Fruit fly (Drosophila melanogaster) whole organism, prepupa: ENCODE measurements around the gene htk.
A peak's percentile ranks its signal among the peaks of the same experiment; 100 is the strongest.

Experiments used
- Blimp-1 ChIP-seq: fragments of 200-800 bp; sonication (Bioruptor generic); optimal IDR thresholded peaks from 3 replicates; lab custom pipeline; 2017; ENCODE audit warnings: missing biosample characterization, missing genetic modification characterization, mild to moderate bottlenecking, moderate library complexity, missing genetic modification reagents
- CG10631 ChIP-seq: fragments of 200-800 bp; sonication (Bioruptor generic); optimal IDR thresholded peaks from 2 replicates; lab custom pipeline; 2016; ENCODE audit warnings: missing biosample characterization, missing genetic modification characterization
- CG10669 ChIP-seq: fragments of 200-800 bp; sonication (Bioruptor generic); optimal IDR thresholded peaks from 3 replicates; lab custom pipeline; 2018; ENCODE audit warnings: missing biosample characterization, mild to moderate bottlenecking, missing genetic modification characterization, moderate library complexity
- CG11294 ChIP-seq: fragments of 200-800 bp; sonication (Bioruptor generic); IDR thresholded peaks from 2 replicates; pipeline ENCODE4 v1.3.6; 2022; ENCODE audit warnings: missing biosample characterization, missing genetic modification characterization
- CG11762 ChIP-seq: fragments of 200-800 bp; sonication (Bioruptor generic); optimal IDR thresholded peaks from 3 replicates; lab custom pipeline; 2016; ENCODE audit warnings: missing biosample characterization, missing genetic modification characterization; ENCODE audit not compliant: insufficient read depth
- CG11902 ChIP-seq: fragments of 200-800 bp; sonication (Bioruptor generic); optimal IDR thresholded peaks from 3 replicates; lab custom pipeline; 2016; ENCODE audit warnings: missing biosample characterization, missing genetic modification characterization
- CG15336 ChIP-seq: fragments of 200-800 bp; sonication (Bioruptor generic); IDR thresholded peaks from 2 replicates; pipeline ENCODE4 v1.3.6; 2022; ENCODE audit warnings: missing biosample characterization, missing genetic modification characterization
- CG1621 ChIP-seq: fragments of 200-800 bp; sonication (Bioruptor generic); optimal IDR thresholded peaks from 3 replicates; lab custom pipeline; 2018; ENCODE audit warnings: missing biosample characterization, mild to moderate bottlenecking, missing genetic modification characterization
- CG3032 ChIP-seq: fragments of 200-800 bp; optimal IDR thresholded peaks from 2 replicates; lab custom pipeline; 2019; ENCODE audit warnings: missing biosample characterization, mild to moderate bottlenecking, missing genetic modification characterization, moderate library complexity
- CG31627 ChIP-seq: fragments of 200-800 bp; sonication (Bioruptor generic); optimal IDR thresholded peaks from 3 replicates; lab custom pipeline; 2016; ENCODE audit warnings: missing biosample characterization, missing genetic modification characterization
- CG34406 ChIP-seq: fragments of 200-800 bp; sonication (Bioruptor generic); optimal IDR thresholded peaks from 3 replicates; lab custom pipeline; 2016; ENCODE audit warnings: missing biosample characterization, missing genetic modification characterization
- CG4318 ChIP-seq: fragments of 200-800 bp; sonication (Bioruptor generic); optimal IDR thresholded peaks from 3 replicates; lab custom pipeline; 2017; ENCODE audit warnings: missing biosample characterization, mild to moderate bottlenecking, missing genetic modification characterization
- CG6163 ChIP-seq: fragments of 200-800 bp; sonication (Bioruptor generic); IDR thresholded peaks from 3 replicates; pipeline ENCODE4 v1.3.6; 2022; ENCODE audit warnings: missing biosample characterization, missing genetic modification characterization
- CG6276 ChIP-seq: fragments of 200-800 bp; sonication (Bioruptor generic); optimal IDR thresholded peaks from 2 replicates; lab custom pipeline; 2017; ENCODE audit warnings: missing biosample characterization, mild to moderate bottlenecking, missing genetic modification characterization
- CG6792 ChIP-seq: fragments of 200-800 bp; sonication (Bioruptor generic); optimal IDR thresholded peaks from 3 replicates; lab custom pipeline; 2016; ENCODE audit warnings: missing biosample characterization, missing genetic modification characterization
- CG6808 ChIP-seq: fragments of 200-800 bp; sonication (Bioruptor generic); optimal IDR thresholded peaks from 3 replicates; lab custom pipeline; 2017; ENCODE audit warnings: missing biosample characterization, missing genetic modification characterization, mild to moderate bottlenecking, moderate library complexity, missing genetic modification reagents
- CG6854 ChIP-seq: fragments of 200-800 bp; sonication (Bioruptor generic); optimal IDR thresholded peaks from 2 replicates; lab custom pipeline; 2017; ENCODE audit warnings: missing biosample characterization, mild to moderate bottlenecking, missing genetic modification characterization
- CG7368 ChIP-seq: fragments of 200-800 bp; sonication (Bioruptor generic); optimal IDR thresholded peaks from 3 replicates; lab custom pipeline; 2016; ENCODE audit warnings: missing biosample characterization, missing genetic modification characterization
- CG8119 ChIP-seq: fragments of 200-800 bp; sonication (Bioruptor generic); IDR thresholded peaks from 3 replicates; pipeline ENCODE4 v1.3.6; 2022; ENCODE audit warnings: missing biosample characterization, missing genetic modification characterization
- CG8319 ChIP-seq: fragments of 200-800 bp; sonication (Bioruptor generic); optimal IDR thresholded peaks from 3 replicates; lab custom pipeline; 2016; ENCODE audit warnings: missing biosample characterization, missing genetic modification characterization
- CG8632 ChIP-seq: fragments of 200-800 bp; sonication (Bioruptor generic); optimal IDR thresholded peaks from 3 replicates; lab custom pipeline; 2016; ENCODE audit warnings: missing biosample characterization, missing genetic modification characterization
- CG9139 ChIP-seq: fragments of 200-800 bp; sonication (Bioruptor generic); optimal IDR thresholded peaks from 3 replicates; lab custom pipeline; 2017; ENCODE audit warnings: missing biosample characterization, mild to moderate bottlenecking, missing genetic modification characterization
- Eip78C ChIP-seq: fragments of 200-800 bp; sonication (Bioruptor generic); peaks from one replicate; lab custom pipeline; 2016; ENCODE audit warnings: missing biosample characterization, missing genetic modification characterization
- Ets21C ChIP-seq: fragments of 200-800 bp; sonication (Bioruptor generic); optimal IDR thresholded peaks from 3 replicates; lab custom pipeline; 2016; ENCODE audit warnings: missing biosample characterization, missing genetic modification characterization
- Ets96B ChIP-seq: fragments of 200-800 bp; optimal IDR thresholded peaks from 2 replicates; lab custom pipeline; 2019; ENCODE audit warnings: missing biosample characterization, mild to moderate bottlenecking, missing genetic modification characterization, moderate library complexity
- Gug ChIP-seq: fragments of 200-800 bp; sonication (Bioruptor generic); IDR thresholded peaks from 2 replicates; pipeline ENCODE4 v1.3.6; 2022; ENCODE audit warnings: missing biosample characterization, missing genetic modification characterization
- Hr39 ChIP-seq: fragments of 200-800 bp; sonication (Bioruptor generic); optimal IDR thresholded peaks from 2 replicates; lab custom pipeline; 2016; ENCODE audit warnings: missing biosample characterization, missing genetic modification characterization
- Hr4 ChIP-seq: fragments of 200-800 bp; sonication (Bioruptor generic); optimal IDR thresholded peaks from 3 replicates; lab custom pipeline; 2016; ENCODE audit warnings: missing biosample characterization, missing genetic modification characterization
- Lpt ChIP-seq: fragments of 200-800 bp; sonication (Bioruptor generic); optimal IDR thresholded peaks from 3 replicates; lab custom pipeline; 2016; ENCODE audit warnings: missing biosample characterization, missing genetic modification characterization
- Met ChIP-seq: fragments of 200-800 bp; sonication (Bioruptor generic); optimal IDR thresholded peaks from 3 replicates; lab custom pipeline; 2016; ENCODE audit warnings: missing biosample characterization, missing genetic modification characterization
- OdsH ChIP-seq: fragments of 200-800 bp; sonication (Bioruptor generic); optimal IDR thresholded peaks from 3 replicates; lab custom pipeline; 2016; ENCODE audit warnings: missing biosample characterization, missing genetic modification characterization
- Smox ChIP-seq: fragments of 200-800 bp; sonication (Bioruptor generic); optimal IDR thresholded peaks from 3 replicates; lab custom pipeline; 2016; ENCODE audit warnings: missing biosample characterization, missing genetic modification characterization
- Sox102F ChIP-seq: fragments of 200-800 bp; sonication (Bioruptor generic); optimal IDR thresholded peaks from 2 replicates; lab custom pipeline; 2016; ENCODE audit warnings: missing biosample characterization, mild to moderate bottlenecking, missing genetic modification characterization
- Sox14 ChIP-seq: fragments of 200-800 bp; sonication (Bioruptor generic); optimal IDR thresholded peaks from 3 replicates; lab custom pipeline; 2016; ENCODE audit warnings: missing biosample characterization, missing genetic modification characterization
- Sox15 ChIP-seq: fragments of 200-800 bp; sonication (Bioruptor generic); optimal IDR thresholded peaks from 3 replicates; lab custom pipeline; 2016; ENCODE audit warnings: missing biosample characterization, missing genetic modification characterization
- achi ChIP-seq: fragments of 200-800 bp; sonication (Bioruptor generic); optimal IDR thresholded peaks from 3 replicates; lab custom pipeline; 2016; ENCODE audit warnings: missing biosample characterization, missing genetic modification characterization
- acj6 ChIP-seq: fragments of 200-800 bp; sonication (Bioruptor generic); optimal IDR thresholded peaks from 3 replicates; lab custom pipeline; 2016; ENCODE audit warnings: missing biosample characterization, missing genetic modification characterization
- cyc ChIP-seq: fragments of 200-800 bp; sonication (Bioruptor generic); optimal IDR thresholded peaks from 3 replicates; lab custom pipeline; 2016; ENCODE audit warnings: missing biosample characterization, missing genetic modification characterization
- dsx ChIP-seq: fragments of 200-800 bp; optimal IDR thresholded peaks from 3 replicates; lab custom pipeline; 2019; ENCODE audit warnings: missing biosample characterization, mild to moderate bottlenecking, missing genetic modification characterization, moderate library complexity; ENCODE audit not compliant: poor library complexity, severe bottlenecking
- eg ChIP-seq: fragments of 200-800 bp; sonication (Bioruptor generic); IDR thresholded peaks from 3 replicates; pipeline ENCODE4 v1.3.6; 2022; ENCODE audit warnings: missing biosample characterization, missing genetic modification characterization
- esn ChIP-seq: fragments of 200-800 bp; sonication (Bioruptor generic); optimal IDR thresholded peaks from 2 replicates; lab custom pipeline; 2016; ENCODE audit warnings: missing biosample characterization, mild to moderate bottlenecking, missing genetic modification characterization, moderate library complexity
- fd85E ChIP-seq: fragments of 200-800 bp; sonication (Bioruptor generic); optimal IDR thresholded peaks from 3 replicates; lab custom pipeline; 2016; ENCODE audit warnings: missing biosample characterization, missing genetic modification characterization
- fkh ChIP-seq: fragments of 200-800 bp; sonication (Bioruptor generic); optimal IDR thresholded peaks from 3 replicates; lab custom pipeline; 2017; ENCODE audit warnings: missing biosample characterization, mild to moderate bottlenecking, missing genetic modification characterization, moderate library complexity
- lz ChIP-seq: fragments of 200-800 bp; sonication (Bioruptor generic); optimal IDR thresholded peaks from 3 replicates; lab custom pipeline; 2016; ENCODE audit warnings: missing biosample characterization, missing genetic modification characterization
- net ChIP-seq: fragments of 200-800 bp; sonication (Bioruptor generic); optimal IDR thresholded peaks from 3 replicates; lab custom pipeline; 2016; ENCODE audit warnings: missing biosample characterization, missing genetic modification characterization
- pdm3 ChIP-seq: fragments of 200-800 bp; sonication (Bioruptor generic); optimal IDR thresholded peaks from 3 replicates; lab custom pipeline; 2016; ENCODE audit warnings: missing biosample characterization, missing genetic modification characterization
- salr ChIP-seq, 2 experiments: fragments of 200-800 bp; sonication (Bioruptor generic); optimal IDR thresholded peaks; 3 replicates each; lab custom pipeline; 2016 to 2018; ENCODE audit warnings: missing biosample characterization in 2 of 2, missing genetic modification characterization in 2 of 2, mild to moderate bottlenecking in 1 of 2
- spab ChIP-seq: fragments of 200-800 bp; sonication (Bioruptor generic); optimal IDR thresholded peaks from 2 replicates; lab custom pipeline; 2017; ENCODE audit warnings: missing biosample characterization, mild to moderate bottlenecking, missing genetic modification characterization, missing genetic modification reagents
- ss ChIP-seq, 2 experiments: fragments of 200-800 bp; sonication (Bioruptor generic); optimal IDR thresholded peaks; 2 replicates in 1 of 2; 3 replicates in 1 of 2; lab custom pipeline; 2017 to 2018; ENCODE audit warnings: mild to moderate bottlenecking in 2 of 2, missing biosample characterization in 2 of 2, missing genetic modification characterization in 2 of 2, moderate library complexity in 1 of 2
- svp ChIP-seq: fragments of 200-800 bp; sonication (Bioruptor generic); peaks from one replicate; lab custom pipeline; 2016; ENCODE audit warnings: missing biosample characterization, missing genetic modification characterization
- topi ChIP-seq: fragments of 200-800 bp; sonication (Bioruptor generic); optimal IDR thresholded peaks from 3 replicates; lab custom pipeline; 2016; ENCODE audit warnings: missing biosample characterization, missing genetic modification characterization

The htk gene

dm6 chrX:18869489-18870132, 26.1 kb downstream of the htk start:
- TF ChIP-seq esn (GFP tag; lab: Kevin White, UChicago) (peak; percentile 77), CG3032 (peak; percentile 59), svp (no peak), dsx (no peak), lz (GFP tag; lab: Kevin White, UChicago) (peak; percentile 71), OdsH (GFP tag; lab: Kevin White, UChicago) (no peak), Met (GFP tag; lab: Kevin White, UChicago) (no peak), Hr4 (GFP tag; lab: Kevin White, UChicago) (no peak), CG6854 (GFP tag; lab: Kevin White, UChicago) (no peak), CG15336 (GFP tag; lab: Robert Waterston, UW) (peak; percentile 58), CG6276 (GFP tag; lab: Kevin White, UChicago) (no peak), CG8119 (GFP tag; lab: Robert Waterston, UW) (peak; percentile 68), CG4318 (GFP tag; lab: Kevin White, UChicago) (no peak), cyc (peak; percentile 73), Lpt (GFP tag; lab: Kevin White, UChicago) (peak; percentile 29), CG34406 (GFP tag; lab: Kevin White, UChicago) (peak; percentile 76), CG7368 (GFP tag; lab: Kevin White, UChicago) (peak; percentile 77), Sox15 (peak; percentile 54), topi (GFP tag; lab: Kevin White, UChicago) (peak; percentile 78), CG11762 (GFP tag; lab: Kevin White, UChicago) (peak; percentile 56), fkh (GFP tag; lab: Kevin White, UChicago) (peak; percentile 59), CG6163 (GFP tag; lab: Robert Waterston, UW) (peak; percentile 86), Ets21C (GFP tag; lab: Kevin White, UChicago) (peak; percentile 63), CG9139 (GFP tag; lab: Kevin White, UChicago) (no peak), CG8319 (peak; percentile 38), pdm3 (GFP tag; lab: Kevin White, UChicago) (no peak), CG10669 (GFP tag; lab: Kevin White, UChicago) (no peak), Eip78C (peak; percentile 94), Sox14 (GFP tag; lab: Kevin White, UChicago) (peak; percentile 66), CG8632 (GFP tag; lab: Kevin White, UChicago) (peak; percentile 63), CG1621 (tag; lab: Kevin White, UChicago) (peak; percentile 54), Blimp-1 (no peak), ss (GFP tag; optimal IDR thresholded peaks at IDR 0.05; lab: Kevin White, UChicago) (peak; percentile 65 to 70), Gug (GFP tag; lab: Robert Waterston, UW) (peak; percentile 68), CG6792 (GFP tag; lab: Kevin White, UChicago) (peak; percentile 61), CG6808 (GFP tag; lab: Kevin White, UChicago) (peak; percentile 76), achi (GFP tag; lab: Kevin White, UChicago) (peak; percentile 73), eg (GFP tag; lab: Robert Waterston, UW) (peak; percentile 78), Smox (GFP tag; lab: Kevin White, UChicago) (peak; percentile 61), Hr39 (GFP tag; lab: Kevin White, UChicago) (peak; percentile 76), Ets96B (tag; lab: Kevin White, UChicago) (peak; percentile 56), salr (GFP tag; optimal IDR thresholded peaks at IDR 0.05; lab: Kevin White, UChicago) (peak in 1 of 2 experiments; percentile 55), net (peak; percentile 64), fd85E (GFP tag; lab: Kevin White, UChicago) (no peak), CG11294 (GFP tag; lab: Robert Waterston, UW) (0 out of 2 replicates have a peak, but pooled peaks have one; percentile 36), acj6 (GFP tag; lab: Kevin White, UChicago) (peak; percentile 77), Sox102F (GFP tag; lab: Kevin White, UChicago) (peak; percentile 77), CG11902 (GFP tag; lab: Kevin White, UChicago) (peak; percentile 55), CG10631 (GFP tag; lab: Kevin White, UChicago) (peak; percentile 69), CG31627 (GFP tag; lab: Kevin White, UChicago) (peak; percentile 70), spab (peak; percentile 71)
